Fruit fly (Drosophila melanogaster) whole organism, wandering third instar larva: ENCODE measurements around the gene CG18563.
A peak's percentile ranks its signal among the peaks of the same experiment; 100 is the strongest.

Source experiments
- Abd-B ChIP-seq: fragments of >200 bp; optimal IDR thresholded peaks from 2 replicates; lab custom pipeline; 2017; ENCODE audit warnings: missing biosample characterization, missing genetic modification characterization
- CG32264 ChIP-seq: fragments of 200-800 bp; sonication (Bioruptor generic); optimal IDR thresholded peaks from 2 replicates; lab custom pipeline; 2016; ENCODE audit warnings: missing biosample characterization, missing genetic modification characterization
- CG9705 ChIP-seq: fragments of 200-800 bp; sonication (Bioruptor generic); optimal IDR thresholded peaks from 2 replicates; lab custom pipeline; 2018; ENCODE audit warnings: missing biosample characterization, mild to moderate bottlenecking, missing genetic modification characterization
- CrebA ChIP-seq: fragments of 200-800 bp; sonication (Bioruptor generic); optimal IDR thresholded peaks from 2 replicates; lab custom pipeline; 2016; ENCODE audit warnings: missing biosample characterization, mild to moderate bottlenecking, missing genetic modification characterization, borderline replicate concordance
- Dfd ChIP-seq: fragments of >200 bp; optimal IDR thresholded peaks from 2 replicates; lab custom pipeline; 2017; ENCODE audit warnings: missing biosample characterization, missing genetic modification characterization
- Dif ChIP-seq: fragments of 200-275, 200-300 bp; sonication (Bioruptor generic); optimal IDR thresholded peaks from 2 replicates; lab custom pipeline; 2018; ENCODE audit warnings: missing biosample characterization, missing genetic modification characterization; ENCODE audit not compliant: partially characterized antibody
- GATAd ChIP-seq: sonication (Bioruptor generic); optimal IDR thresholded peaks from 2 replicates; lab custom pipeline; 2016; ENCODE audit warnings: missing biosample characterization, missing genetic modification characterization
- HLH106 ChIP-seq: fragments of 200-800 bp; optimal IDR thresholded peaks from 3 replicates; lab custom pipeline; 2019; ENCODE audit warnings: missing biosample characterization, mild to moderate bottlenecking, missing genetic modification characterization, moderate library complexity
- Hnf4 ChIP-seq: fragments of 200-800 bp; sonication (Bioruptor generic); optimal IDR thresholded peaks from 2 replicates; lab custom pipeline; 2016; ENCODE audit warnings: missing biosample characterization, mild to moderate bottlenecking, missing genetic modification characterization
- Hr78 ChIP-seq: fragments of >200 bp; optimal IDR thresholded peaks from 2 replicates; lab custom pipeline; 2017; ENCODE audit warnings: missing biosample characterization, missing genetic modification characterization
- Hr83 ChIP-seq: fragments of 200-300 bp; sonication (Bioruptor generic); optimal IDR thresholded peaks from 2 replicates; lab custom pipeline; 2016; ENCODE audit warnings: missing biosample characterization, mild to moderate bottlenecking, missing genetic modification characterization, moderate library complexity; ENCODE audit not compliant: poor library complexity, severe bottlenecking
- Jra ChIP-seq: sonication (Bioruptor generic); optimal IDR thresholded peaks from 2 replicates; lab custom pipeline; 2016; ENCODE audit warnings: missing biosample characterization, missing genetic modification characterization
- Mio ChIP-seq: sonication (Bioruptor generic); optimal IDR thresholded peaks from 2 replicates; lab custom pipeline; 2016; ENCODE audit warnings: missing biosample characterization, missing genetic modification characterization
- Myc ChIP-seq: fragments of >200 bp; optimal IDR thresholded peaks from 2 replicates; lab custom pipeline; 2017
- N ChIP-seq: fragments of >200 bp; optimal IDR thresholded peaks from 2 replicates; lab custom pipeline; 2018; ENCODE audit warnings: missing biosample characterization, missing external identifiers, missing genetic modification characterization
- OdsH ChIP-seq: fragments of 200-800 bp; sonication (Bioruptor generic); optimal IDR thresholded peaks from 2 replicates; lab custom pipeline; 2016; ENCODE audit warnings: missing biosample characterization, mild to moderate bottlenecking, missing genetic modification characterization
- Rel ChIP-seq, 2 experiments: fragments of 200-800 bp; sonication (Bioruptor generic) in 1 of 2; optimal IDR thresholded peaks; 2 replicates in 1 of 2; 3 replicates in 1 of 2; lab custom pipeline; 2016 to 2019; ENCODE audit warnings: mild to moderate bottlenecking in 2 of 2, missing biosample characterization in 2 of 2, missing genetic modification characterization in 2 of 2, moderate library complexity in 1 of 2
- Sp1 ChIP-seq: fragments of 200-800 bp; sonication (Bioruptor generic); optimal IDR thresholded peaks from 3 replicates; lab custom pipeline; 2019; ENCODE audit warnings: missing biosample characterization, mild to moderate bottlenecking, missing genetic modification characterization, moderate library complexity
- Vsx2 ChIP-seq: fragments of 200-300, 225-300 bp; sonication (Bioruptor generic); optimal IDR thresholded peaks from 2 replicates; lab custom pipeline; 2018; ENCODE audit warnings: missing biosample characterization, missing genetic modification characterization; ENCODE audit not compliant: partially characterized antibody
- br ChIP-seq: fragments of 200-800 bp; sonication (Bioruptor generic); optimal IDR thresholded peaks from 2 replicates; lab custom pipeline; 2016; ENCODE audit warnings: missing biosample characterization, missing genetic modification characterization
- brk ChIP-seq: fragments of 200-800 bp; sonication (Bioruptor generic); optimal IDR thresholded peaks from 2 replicates; lab custom pipeline; 2016; ENCODE audit warnings: missing biosample characterization, mild to moderate bottlenecking, missing genetic modification characterization
- dl ChIP-seq, 2 experiments: fragments of 175-275, 200-275 bp in 1 of 2; fragments of 200-275 bp in 1 of 2; sonication (Bioruptor generic); optimal IDR thresholded peaks; lab custom pipeline; 2018; ENCODE audit warnings: mild to moderate bottlenecking in 2 of 2, missing biosample characterization in 2 of 2, missing genetic modification characterization in 2 of 2, moderate library complexity in 2 of 2; ENCODE audit not compliant: partially characterized antibody in 2 of 2, insufficient read depth in 1 of 2
- dmrt93B ChIP-seq: fragments of 200-800 bp; sonication (Bioruptor generic); optimal IDR thresholded peaks from 2 replicates; lab custom pipeline; 2018; ENCODE audit warnings: missing biosample characterization, mild to moderate bottlenecking, missing genetic modification characterization
- dsf ChIP-seq: sonication (Bioruptor generic); optimal IDR thresholded peaks from 2 replicates; lab custom pipeline; 2016; ENCODE audit warnings: missing biosample characterization, missing genetic modification characterization, borderline replicate concordance
- ey ChIP-seq: fragments of 200-800 bp; sonication (Bioruptor generic); optimal IDR thresholded peaks from 2 replicates; lab custom pipeline; 2016; ENCODE audit warnings: missing biosample characterization, missing genetic modification characterization
- foxo ChIP-seq, 2 experiments: fragments of 200-800 bp; sonication (Bioruptor generic); optimal IDR thresholded peaks; 2 replicates in 1 of 2; 3 replicates in 1 of 2; lab custom pipeline; 2016 to 2017; ENCODE audit warnings: missing biosample characterization in 2 of 2, missing genetic modification characterization in 2 of 2
- fru ChIP-seq: fragments of 200-800 bp; sonication (Bioruptor generic); optimal IDR thresholded peaks from 3 replicates; lab custom pipeline; 2016; ENCODE audit warnings: missing biosample characterization, mild to moderate bottlenecking, missing genetic modification characterization
- h ChIP-seq: fragments of 200-800 bp; sonication (Bioruptor generic); optimal IDR thresholded peaks from 3 replicates; lab custom pipeline; 2016; ENCODE audit warnings: missing biosample characterization, mild to moderate bottlenecking, missing genetic modification characterization
- jim ChIP-seq: fragments of 175-275, 200-325 bp; sonication (Bioruptor generic); optimal IDR thresholded peaks from 2 replicates; lab custom pipeline; 2016; ENCODE audit warnings: missing biosample characterization, mild to moderate bottlenecking, missing genetic modification characterization
- lola ChIP-seq: fragments of >200 bp; optimal IDR thresholded peaks from 2 replicates; lab custom pipeline; 2017; ENCODE audit warnings: missing biosample characterization, missing genetic modification characterization
- pan ChIP-seq: fragments of >200 bp; optimal IDR thresholded peaks from 2 replicates; lab custom pipeline; 2017
- psq ChIP-seq: fragments of 200-800 bp; sonication (Bioruptor generic); optimal IDR thresholded peaks from 3 replicates; lab custom pipeline; 2017; ENCODE audit warnings: missing biosample characterization, mild to moderate bottlenecking, missing genetic modification characterization, moderate library complexity
- rgr ChIP-seq: fragments of 200-800 bp; sonication (Bioruptor generic); optimal IDR thresholded peaks from 3 replicates; lab custom pipeline; 2016; ENCODE audit warnings: missing biosample characterization, mild to moderate bottlenecking, missing genetic modification characterization
- sage ChIP-seq: fragments of 200-800 bp; sonication (Bioruptor generic); optimal IDR thresholded peaks from 2 replicates; lab custom pipeline; 2016; ENCODE audit warnings: missing biosample characterization, mild to moderate bottlenecking, missing genetic modification characterization
- sv ChIP-seq: fragments of 200-800 bp; sonication (Bioruptor generic); optimal IDR thresholded peaks from 3 replicates; lab custom pipeline; 2016; ENCODE audit warnings: missing biosample characterization, missing genetic modification characterization
- tai ChIP-seq: sonication (Bioruptor generic); optimal IDR thresholded peaks from 2 replicates; lab custom pipeline; 2016; ENCODE audit warnings: missing biosample characterization, missing genetic modification characterization
- usp ChIP-seq: fragments of >200 bp; optimal IDR thresholded peaks from 2 replicates; lab custom pipeline; 2017; ENCODE audit warnings: missing biosample characterization, missing genetic modification characterization
- woc ChIP-seq: sonication (Bioruptor generic); optimal IDR thresholded peaks from 2 replicates; lab custom pipeline; 2016; ENCODE audit warnings: missing biosample characterization, mild to moderate bottlenecking, missing genetic modification characterization

CG18563 gene

dm6 chr2L:17449608-17450504 is 8.0 kb downstream of the CG18563 start, which contains the start of gene dl:
Gene dl (minus strand): TSS chr2L:17450364.
- TF ChIP-seq CG32264 (GFP tag; lab: Kevin White, UChicago) = no peak
- no peak for TF ChIP-seq Dfd (GFP tag; lab: Kevin White, UChicago)
- TF ChIP-seq Dif = peak; percentile 88
- no peak for TF ChIP-seq GATAd (GFP tag; lab: Kevin White, UChicago)
- peak; percentile 11 for TF ChIP-seq Sp1
- TF ChIP-seq CrebA (GFP tag; lab: Kevin White, UChicago) = peak; percentile 33
- TF ChIP-seq Rel (GFP tag; optimal IDR thresholded peaks at IDR 0.05; lab: Kevin White, UChicago) = no peak
- peak; percentile 67 for TF ChIP-seq Rel (tag; optimal IDR thresholded peaks at IDR 0.05; lab: Kevin White, UChicago)
- TF ChIP-seq lola (GFP tag; lab: Kevin White, UChicago) = no peak
- peak; percentile 61 for TF ChIP-seq jim
- TF ChIP-seq dsf = no peak
- TF ChIP-seq dmrt93B (GFP tag; lab: Kevin White, UChicago) = no peak
- TF ChIP-seq psq (GFP tag; lab: Kevin White, UChicago) = peak; percentile 52
- peak; percentile 46 for TF ChIP-seq fru (GFP tag; lab: Kevin White, UChicago)
- no peak for TF ChIP-seq CG9705 (GFP tag; lab: Kevin White, UChicago)
- no peak for TF ChIP-seq Jra (GFP tag; lab: Kevin White, UChicago)
- TF ChIP-seq Myc (lab: Kevin White, UChicago) = no peak
- no peak for TF ChIP-seq Hr78 (GFP tag; lab: Kevin White, UChicago)
- no peak for TF ChIP-seq N (GFP tag; lab: Kevin White, UChicago)
- peak; percentile 45 for TF ChIP-seq woc (GFP tag; lab: Kevin White, UChicago)
- peak; percentile 19 for TF ChIP-seq OdsH
- no peak for TF ChIP-seq usp
- TF ChIP-seq pan (lab: Kevin White, UChicago) = no peak
- peak; percentile 85 for TF ChIP-seq dl (GFP tag; optimal IDR thresholded peaks at IDR 0.05; lab: Kevin White, UChicago; ENCODE audit: insufficient read depth in 1 of 2, partially characterized antibody in 2 of 2)
- TF ChIP-seq brk = peak; percentile 7
- TF ChIP-seq Hr83 (GFP tag; lab: Kevin White, UChicago) = peak; percentile 44
- no peak for TF ChIP-seq Abd-B
- no peak for TF ChIP-seq Mio (GFP tag; lab: Kevin White, UChicago)
- TF ChIP-seq h (GFP tag; lab: Kevin White, UChicago) = peak; percentile 83
- TF ChIP-seq foxo (GFP tag; optimal IDR thresholded peaks at IDR 0.05; lab: Kevin White, UChicago) = peak in 1 of 2 experiments; percentile 47
- peak; percentile 38 for TF ChIP-seq ey (GFP tag; lab: Kevin White, UChicago)
- TF ChIP-seq Vsx2 (GFP tag; lab: Kevin White, UChicago) = peak; percentile 19
- TF ChIP-seq sage (GFP tag; lab: Kevin White, UChicago) = peak; percentile 26
- no peak for TF ChIP-seq Hnf4
- peak; percentile 26 for TF ChIP-seq br (GFP tag; lab: Kevin White, UChicago)
- no peak for TF ChIP-seq HLH106 (tag; lab: Kevin White, UChicago)
- TF ChIP-seq rgr (GFP tag; lab: Kevin White, UChicago) = no peak
- peak; percentile 44 for TF ChIP-seq tai (GFP tag; lab: Kevin White, UChicago)
- no peak for TF ChIP-seq sv (GFP tag; lab: Kevin White, UChicago)
- TF ChIP-seq, all 38 proteins: peak for 19

DNA sequence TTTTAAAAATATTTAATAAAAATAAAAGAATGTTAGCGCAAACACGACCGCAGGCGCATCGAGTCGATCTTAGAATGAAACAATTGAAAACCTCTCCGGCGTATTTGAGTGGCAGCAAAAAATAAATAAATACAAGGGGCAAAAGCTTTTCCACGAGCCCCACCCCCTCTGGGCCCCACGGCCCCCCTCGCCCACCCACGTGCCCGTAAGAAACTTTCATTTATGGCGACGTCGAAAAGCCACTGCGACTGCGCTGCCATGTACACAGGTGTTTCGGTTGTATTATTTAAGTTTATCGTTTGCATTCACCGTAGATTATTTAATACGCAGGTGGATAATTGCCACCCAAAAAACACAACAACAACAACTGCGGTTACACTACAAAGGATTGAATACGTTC is 9.4 kb downstream of the CG18563 start:
- TF ChIP-seq Vsx2 (GFP tag; lab: Kevin White, UChicago) (no peak), Rel (GFP tag; optimal IDR thresholded peaks at IDR 0.05; lab: Kevin White, UChicago) (no peak), Rel (tag; optimal IDR thresholded peaks at IDR 0.05; lab: Kevin White, UChicago) (peak; percentile 20), Dfd (GFP tag; lab: Kevin White, UChicago) (peak; percentile 66), Hr83 (GFP tag; lab: Kevin White, UChicago) (peak; percentile 46), rgr (GFP tag; lab: Kevin White, UChicago) (peak; percentile 11), dl (GFP tag; optimal IDR thresholded peaks at IDR 0.05; lab: Kevin White, UChicago; ENCODE audit: insufficient read depth in 1 of 2, partially characterized antibody in 2 of 2) (peak in 1 of 2 experiments; percentile 36), Dif (peak; percentile 26), OdsH (no peak)
- TF ChIP-seq, all 38 proteins: peak for 6
